Fruit fly (Drosophila melanogaster) whole organism, embryonic: ENCODE results near the gene CG13481.

Experiments
- Awh ChIP-seq: fragments of 200-800 bp; sonication (Bioruptor generic); IDR thresholded peaks from 2 replicates; pipeline ENCODE4, ENCODE4 v1.3.6; 2022; ENCODE audit warnings: missing biosample characterization, missing genetic modification characterization
- CG10274 ChIP-seq: fragments of 200-800 bp; sonication (Bioruptor generic); optimal IDR thresholded peaks from 3 replicates; lab custom pipeline; 2017; ENCODE audit warnings: missing biosample characterization, mild to moderate bottlenecking, missing genetic modification characterization
- CG10979 ChIP-seq: fragments of 200-800 bp; sonication (Bioruptor generic); optimal IDR thresholded peaks from 2 replicates; lab custom pipeline; 2018; ENCODE audit warnings: missing biosample characterization, mild to moderate bottlenecking, missing genetic modification characterization, moderate library complexity
- CG11456 ChIP-seq: fragments of 200-800 bp; sonication (Bioruptor generic); IDR thresholded peaks from 3 replicates; pipeline ENCODE4 v1.3.6; 2022; ENCODE audit warnings: missing biosample characterization, missing genetic modification characterization
- CG11723 ChIP-seq: fragments of 200-800 bp; sonication (Bioruptor generic); optimal IDR thresholded peaks from 2 replicates; lab custom pipeline; 2017; ENCODE audit warnings: missing biosample characterization, mild to moderate bottlenecking, missing genetic modification characterization
- CG1233 ChIP-seq: fragments of 200-800 bp; sonication (Bioruptor generic); optimal IDR thresholded peaks from 4 replicates; lab custom pipeline; 2018; ENCODE audit warnings: missing biosample characterization, mild to moderate bottlenecking, missing genetic modification characterization
- CG12391 ChIP-seq: fragments of 200-800 bp; sonication (Bioruptor generic); optimal IDR thresholded peaks from 3 replicates; lab custom pipeline; 2018; ENCODE audit warnings: missing biosample characterization, mild to moderate bottlenecking, missing genetic modification characterization, moderate library complexity
- CG13775 ChIP-seq: fragments of 200-800 bp; sonication (Bioruptor generic); optimal IDR thresholded peaks from 3 replicates; lab custom pipeline; 2017; ENCODE audit warnings: missing biosample characterization, mild to moderate bottlenecking, missing genetic modification characterization
- CG14441 ChIP-seq: fragments of 200-800 bp; sonication (Bioruptor generic); IDR thresholded peaks from 2 replicates; pipeline ENCODE4 v1.3.6; 2022; ENCODE audit warnings: missing biosample characterization, missing genetic modification characterization
- CG14667 ChIP-seq: fragments of 200-800 bp; sonication (Bioruptor generic); IDR thresholded peaks from 2 replicates; pipeline ENCODE4 v1.3.6; 2022; ENCODE audit warnings: missing biosample characterization, missing genetic modification characterization
- CG15073 ChIP-seq: fragments of 200-800 bp; sonication (Bioruptor generic); optimal IDR thresholded peaks from 2 replicates; lab custom pipeline; 2016; ENCODE audit warnings: missing biosample characterization, missing genetic modification characterization
- CG15601 ChIP-seq: fragments of 200-800 bp; sonication (Bioruptor generic); optimal IDR thresholded peaks from 3 replicates; lab custom pipeline; 2019; ENCODE audit warnings: missing biosample characterization, mild to moderate bottlenecking, missing genetic modification characterization, moderate library complexity
- CG2129 ChIP-seq: fragments of 200-800 bp; sonication (Bioruptor generic); IDR thresholded peaks from 2 replicates; pipeline ENCODE4 v1.3.6; 2022; ENCODE audit warnings: missing biosample characterization, missing genetic modification characterization; ENCODE audit not compliant: partially characterized antibody
- CG4282 ChIP-seq: fragments of 200-800 bp; sonication (Bioruptor generic); optimal IDR thresholded peaks from 2 replicates; lab custom pipeline; 2016; ENCODE audit warnings: missing biosample characterization, missing genetic modification characterization
- CG4328 ChIP-seq: fragments of 200-800 bp; sonication (Bioruptor generic); optimal IDR thresholded peaks from 3 replicates; lab custom pipeline; 2017; ENCODE audit warnings: missing biosample characterization, missing genetic modification reagents, missing genetic modification characterization
- CG4404 ChIP-seq: fragments of 200-800 bp; sonication (Bioruptor generic); IDR thresholded peaks from 2 replicates; pipeline ENCODE4 v1.3.6; 2022; ENCODE audit warnings: missing biosample characterization, missing genetic modification characterization
- CG5953 ChIP-seq: fragments of 200-800 bp; sonication (Bioruptor generic); IDR thresholded peaks from 2 replicates; pipeline ENCODE4 v1.3.6; 2022; ENCODE audit warnings: missing biosample characterization, missing genetic modification characterization
- CG7745 ChIP-seq: fragments of 200-800 bp; sonication (Bioruptor generic); optimal IDR thresholded peaks from 2 replicates; lab custom pipeline; 2018; ENCODE audit warnings: missing biosample characterization, mild to moderate bottlenecking, missing genetic modification characterization, moderate library complexity
- CG9817 ChIP-seq: fragments of 200-800 bp; sonication (Bioruptor generic); optimal IDR thresholded peaks from 2 replicates; lab custom pipeline; 2018; ENCODE audit warnings: missing biosample characterization, mild to moderate bottlenecking, missing genetic modification characterization, moderate library complexity
- CTCF ChIP-seq: fragments of 200-800 bp; sonication (Bioruptor generic); optimal IDR thresholded peaks from 2 replicates; lab custom pipeline; 2017; ENCODE audit warnings: missing biosample characterization, mild to moderate bottlenecking, missing genetic modification characterization, moderate library complexity
- CrebB ChIP-seq: fragments of 200-800 bp; sonication (Bioruptor generic); optimal IDR thresholded peaks from 3 replicates; lab custom pipeline; 2018; ENCODE audit warnings: missing biosample characterization, mild to moderate bottlenecking, missing genetic modification characterization
- D ChIP-seq, 2 experiments: fragments of 200-800 bp in 1 of 2; fragments of >200 bp in 1 of 2; sonication (Bioruptor generic) in 1 of 2; optimal IDR thresholded peaks; 2 replicates in 1 of 2; 3 replicates in 1 of 2; lab custom pipeline; 2017; ENCODE audit warnings: mild to moderate bottlenecking in 1 of 2, missing biosample characterization in 1 of 2, missing genetic modification characterization in 1 of 2, missing genetic modification reagents in 1 of 2
- D19B ChIP-seq: fragments of 200-800 bp; sonication (Bioruptor generic); optimal IDR thresholded peaks from 2 replicates; lab custom pipeline; 2017; ENCODE audit warnings: missing biosample characterization, mild to moderate bottlenecking, missing genetic modification characterization
- Dek ChIP-seq: fragments of 200-800 bp; sonication (Bioruptor generic); optimal IDR thresholded peaks from 3 replicates; lab custom pipeline; 2019; ENCODE audit warnings: missing biosample characterization, mild to moderate bottlenecking, missing genetic modification characterization, moderate library complexity
- Doc3 ChIP-seq: fragments of 200-800 bp; sonication (Bioruptor generic); IDR thresholded peaks from 3 replicates; pipeline ENCODE4 v1.3.6; 2022; ENCODE audit warnings: missing biosample characterization, missing genetic modification characterization; ENCODE audit not compliant: partially characterized antibody
- Ets65A ChIP-seq: fragments of 200-800 bp; sonication (Bioruptor generic); peaks from one replicate; lab custom pipeline; 2016; ENCODE audit warnings: missing biosample characterization, missing genetic modification characterization
- Gug ChIP-seq: fragments of 200-800 bp; sonication (Bioruptor generic); IDR thresholded peaks from 4 replicates; pipeline ENCODE4 v1.3.6; 2022; ENCODE audit warnings: missing biosample characterization, missing genetic modification characterization
- HLH54F ChIP-seq: fragments of 200-800 bp; sonication (Bioruptor generic); optimal IDR thresholded peaks from 3 replicates; lab custom pipeline; 2016; ENCODE audit warnings: missing biosample characterization, missing genetic modification characterization
- Hey ChIP-seq: fragments of 200-800 bp; sonication (Bioruptor generic); optimal IDR thresholded peaks from 3 replicates; lab custom pipeline; 2018; ENCODE audit warnings: missing biosample characterization, mild to moderate bottlenecking, missing genetic modification characterization
- Hsf ChIP-seq: fragments of 200-800 bp; sonication (Bioruptor generic); optimal IDR thresholded peaks from 3 replicates; lab custom pipeline; 2016; ENCODE audit warnings: missing biosample characterization, missing genetic modification characterization
- Jarid2 ChIP-seq: fragments of 200-800 bp; sonication (Bioruptor generic); optimal IDR thresholded peaks from 3 replicates; lab custom pipeline; 2017; ENCODE audit warnings: mild to moderate bottlenecking, missing biosample characterization, missing genetic modification reagents, missing genetic modification characterization
- Lpt ChIP-seq: fragments of >200 bp; optimal IDR thresholded peaks from 2 replicates; lab custom pipeline; 2018; ENCODE audit warnings: missing biosample characterization, missing genetic modification characterization
- Mrtf ChIP-seq: fragments of 200-800 bp; sonication (Bioruptor generic); IDR thresholded peaks from 3 replicates; pipeline ENCODE4 v1.3.6; 2022; ENCODE audit warnings: missing biosample characterization, missing genetic modification characterization
- NfI ChIP-seq: fragments of 200-800 bp; sonication (Bioruptor generic); optimal IDR thresholded peaks from 3 replicates; lab custom pipeline; 2018; ENCODE audit warnings: missing biosample characterization, mild to moderate bottlenecking, missing genetic modification characterization, moderate library complexity
- Optix ChIP-seq: fragments of 200-800 bp; sonication (Bioruptor generic); IDR thresholded peaks from 3 replicates; pipeline ENCODE4 v1.3.6; 2022; ENCODE audit warnings: missing biosample characterization, missing genetic modification characterization
- Sin3A ChIP-seq: fragments of >200 bp; optimal IDR thresholded peaks from 2 replicates; lab custom pipeline; 2018
- Sox102F ChIP-seq: fragments of 200-800 bp; sonication (Bioruptor generic); optimal IDR thresholded peaks from 2 replicates; lab custom pipeline; 2018; ENCODE audit warnings: missing biosample characterization, mild to moderate bottlenecking, missing genetic modification characterization, moderate library complexity
- YL-1 ChIP-seq: fragments of 200-800 bp; sonication (Bioruptor generic); optimal IDR thresholded peaks from 3 replicates; lab custom pipeline; 2017; ENCODE audit warnings: missing biosample characterization, mild to moderate bottlenecking, missing genetic modification characterization
- bsh ChIP-seq, 2 experiments: fragments of 200-800 bp; sonication (Bioruptor generic); optimal IDR thresholded peaks; 2 replicates each; lab custom pipeline; 2017 to 2018; ENCODE audit warnings: mild to moderate bottlenecking in 2 of 2, missing biosample characterization in 2 of 2, missing genetic modification characterization in 2 of 2, moderate library complexity in 1 of 2
- btn ChIP-seq: fragments of 200-800 bp; sonication (Bioruptor generic); optimal IDR thresholded peaks from 2 replicates; lab custom pipeline; 2016; ENCODE audit warnings: missing biosample characterization, missing genetic modification characterization
- dimm ChIP-seq: fragments of 200-800 bp; sonication (Bioruptor generic); IDR thresholded peaks from 2 replicates; pipeline ENCODE4 v1.3.6; 2022; ENCODE audit warnings: missing biosample characterization, missing genetic modification characterization
- dm ChIP-seq: fragments of 200-800 bp; sonication (Bioruptor generic); optimal IDR thresholded peaks from 3 replicates; lab custom pipeline; 2016; ENCODE audit warnings: missing biosample characterization, missing genetic modification characterization
- en ChIP-seq: fragments of 200-800 bp; sonication (Bioruptor generic); optimal IDR thresholded peaks from 2 replicates; lab custom pipeline; 2016; ENCODE audit warnings: missing biosample characterization, missing genetic modification characterization
- exex ChIP-seq: fragments of 200-800 bp; sonication (Bioruptor generic); optimal IDR thresholded peaks from 4 replicates; lab custom pipeline; 2018; ENCODE audit warnings: missing biosample characterization, mild to moderate bottlenecking, missing genetic modification characterization, moderate library complexity
- fd96Cb ChIP-seq: fragments of 200-800 bp; sonication (Bioruptor generic); optimal IDR thresholded peaks from 2 replicates; lab custom pipeline; 2018; ENCODE audit warnings: missing biosample characterization, mild to moderate bottlenecking, missing genetic modification characterization, moderate library complexity
- grau ChIP-seq: fragments of 200-800 bp; optimal IDR thresholded peaks from 3 replicates; lab custom pipeline; 2019; ENCODE audit warnings: missing biosample characterization, mild to moderate bottlenecking, missing genetic modification characterization, moderate library complexity
- kay ChIP-seq: fragments of 200-800 bp; sonication (Bioruptor generic); optimal IDR thresholded peaks from 2 replicates; lab custom pipeline; 2016; ENCODE audit warnings: missing biosample characterization, missing genetic modification characterization
- maf-S ChIP-seq: fragments of 200-800 bp; sonication (Bioruptor generic); optimal IDR thresholded peaks from 2 replicates; lab custom pipeline; 2016; ENCODE audit warnings: missing biosample characterization, missing genetic modification characterization
- pros ChIP-seq: fragments of 200-800 bp; sonication (Bioruptor generic); optimal IDR thresholded peaks from 3 replicates; lab custom pipeline; 2019; ENCODE audit warnings: missing biosample characterization, mild to moderate bottlenecking, missing genetic modification characterization, moderate library complexity
- stwl ChIP-seq: fragments of 200-800 bp; sonication (Bioruptor generic); optimal IDR thresholded peaks from 3 replicates; lab custom pipeline; 2018; ENCODE audit warnings: missing biosample characterization, mild to moderate bottlenecking, missing genetic modification characterization, moderate library complexity

CG13481 gene

dm6 chr3L:14366124-14366523 lies 3.4 kb downstream of the CG13481 start (continued):
- TF ChIP-seq btn (GFP tag; lab: Kevin White, UChicago), result no peak
- peak; percentile 22 for TF ChIP-seq CG9817 (tag; lab: Kevin White, UChicago)
- no peak for TF ChIP-seq Gug (GFP tag; lab: Robert Waterston, UW)
- peak; percentile 61 for TF ChIP-seq CG1233 (GFP tag; lab: Kevin White, UChicago)
- peak; percentile 14 for TF ChIP-seq Hsf (GFP tag; lab: Kevin White, UChicago)
- TF ChIP-seq CG4404, result no peak
- peak; percentile 40; the same call in 1 of the 3 replicates for TF ChIP-seq Optix (GFP tag; lab: Robert Waterston, UW)
- peak; percentile 24 for TF ChIP-seq grau (tag; lab: Kevin White, UChicago)
- peak; percentile 23 for TF ChIP-seq en (GFP tag; lab: Kevin White, UChicago)
- TF ChIP-seq CG12391 (tag; lab: Kevin White, UChicago), result peak; percentile 36
- TF ChIP-seq CG15601 (tag; lab: Kevin White, UChicago), result peak; percentile 91
- no peak for TF ChIP-seq Lpt (GFP tag; lab: Kevin White, UChicago)
- TF ChIP-seq NfI (GFP tag; lab: Kevin White, UChicago), result peak; percentile 27
- TF ChIP-seq maf-S (GFP tag; lab: Kevin White, UChicago), result no peak
- no peak for TF ChIP-seq D (optimal IDR thresholded peaks at IDR 0.05; lab: Kevin White, UChicago)
- peak; percentile 65 for TF ChIP-seq D (GFP tag; optimal IDR thresholded peaks at IDR 0.05; lab: Kevin White, UChicago)
- TF ChIP-seq HLH54F (GFP tag; lab: Kevin White, UChicago), result no peak

- no peak for TF ChIP-seq CG7745 (tag; lab: Kevin White, UChicago)
- no peak for TF ChIP-seq CG11723 (GFP tag; lab: Kevin White, UChicago)
- TF ChIP-seq dm (GFP tag; lab: Kevin White, UChicago), result no peak
- TF ChIP-seq Awh (GFP tag; lab: Robert Waterston, UW), result no peak
- TF ChIP-seq Sin3A (lab: Kevin White, UChicago), result no peak
- TF ChIP-seq CG15073 (GFP tag; lab: Kevin White, UChicago), result no peak
- peak; percentile 7 for TF ChIP-seq stwl (tag; lab: Kevin White, UChicago)
- peak; percentile 83 for TF ChIP-seq CTCF
- TF ChIP-seq CG14667, result no peak
- TF ChIP-seq D19B (GFP tag; lab: Kevin White, UChicago), result no peak
- TF ChIP-seq Ets65A (GFP tag; lab: Kevin White, UChicago), result peak; percentile 45
- no peak for TF ChIP-seq Mrtf (GFP tag; lab: Robert Waterston, UW)
- TF ChIP-seq pros (GFP tag; lab: Kevin White, UChicago), result no peak
These were observed 4.1 kb downstream of the CG13481 start for dm6 chr3L:14365440-14365839.

dm6 chr3L:14364701-14365100 lies 4.8 kb downstream of the CG13481 start:
- TF ChIP-seq exex (tag; lab: Kevin White, UChicago) (no peak), kay (no peak), CG4328 (GFP tag; lab: Kevin White, UChicago) (no peak), CG14441 (GFP tag; lab: Robert Waterston, UW) (no peak), CG10274 (GFP tag; lab: Kevin White, UChicago) (no peak), Hey (tag; lab: Kevin White, UChicago) (no peak), Awh (GFP tag; lab: Robert Waterston, UW) (no peak), YL-1 (GFP tag; lab: Kevin White, UChicago) (no peak), Dek (tag; lab: Kevin White, UChicago) (no peak), fd96Cb (tag; lab: Kevin White, UChicago) (no peak), Doc3 (GFP tag; lab: Robert Waterston, UW) (no peak), dimm (GFP tag; lab: Robert Waterston, UW) (0 out of 2 replicates have a peak, but pooled peaks have one; percentile 32), bsh (GFP tag; optimal IDR thresholded peaks at IDR 0.05; lab: Kevin White, UChicago) (peak; percentile 73 to 84), Jarid2 (no peak), CG4282 (no peak), CG2129 (no peak), CG13775 (peak; percentile 65), CG11456 (GFP tag; lab: Robert Waterston, UW) (no peak), CrebB (tag; lab: Kevin White, UChicago) (no peak), CG10979 (tag; lab: Kevin White, UChicago) (peak; percentile 34), Sox102F (GFP tag; lab: Kevin White, UChicago) (peak; percentile 28), CG5953 (GFP tag; lab: Robert Waterston, UW) (no peak)
